Worm (Caenorhabditis elegans) whole organism, L4 larva: ENCODE data around the gene F27C8.3.

ENCODE experiments used
- ZK546.5 ChIP-seq, 2 experiments: sonication (generic microtip); optimal IDR thresholded peaks; 2 replicates each; lab custom pipeline; 2017; ENCODE audit warnings: missing biosample characterization in 2 of 2, missing genetic modification characterization in 2 of 2
- ceh-62 ChIP-seq: sonication (generic microtip); optimal IDR thresholded peaks from 2 replicates; lab custom pipeline; 2017; ENCODE audit warnings: missing biosample characterization, missing genetic modification characterization
- mdt-29 ChIP-seq: fragments of 200-800 bp; sonication (Bioruptor generic); IDR thresholded peaks from 2 replicates; pipeline ENCODE4 v1.3.6; 2022; ENCODE audit warnings: missing genetic modification reagents, missing genetic modification characterization, missing compliant biosample characterization
- nhr-102 ChIP-seq: sonication (generic microtip); optimal IDR thresholded peaks from 2 replicates; lab custom pipeline; 2016; ENCODE audit warnings: mild to moderate bottlenecking, missing genetic modification characterization, moderate library complexity, missing compliant biosample characterization
- snpc-1.2 ChIP-seq: fragments of 200-800 bp; sonication (Bioruptor generic); IDR thresholded peaks from 2 replicates; pipeline ENCODE4 v1.3.6; 2022; ENCODE audit warnings: missing genetic modification reagents, missing genetic modification characterization, missing compliant biosample characterization
- unc-62 ChIP-seq, 3 experiments: fragments of 150-350 bp in 1 of 3; sonication (generic microtip); optimal IDR thresholded peaks in 2 of 3; peaks in 1 of 3; 1 replicate in 1 of 3; 2 replicates in 2 of 3; lab custom pipeline; 2014 to 2017; ENCODE audit warnings: missing biosample characterization in 3 of 3, missing genetic modification characterization in 3 of 3, missing genetic modification reagents in 3 of 3, missing genotype in 1 of 3

DNA sequence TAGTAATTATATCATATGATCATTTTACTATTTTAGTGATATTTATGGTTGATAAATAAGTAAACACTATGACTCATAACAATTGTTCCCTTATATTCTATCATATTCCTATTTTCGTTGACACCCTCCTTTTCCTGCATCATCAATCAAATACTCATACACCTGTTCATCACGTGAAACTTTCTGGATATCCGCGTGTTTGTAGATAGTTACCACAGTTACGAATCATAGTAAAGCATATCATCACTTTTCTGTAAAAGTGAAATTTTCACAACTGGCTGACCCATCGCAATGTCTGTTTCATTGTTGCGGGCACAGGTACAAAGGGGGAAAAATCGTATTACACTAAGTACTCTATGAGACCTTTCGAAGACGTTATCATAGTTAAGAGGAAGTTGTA lies 38.2 kb upstream of the F27C8.3 start:
- TF ChIP-seq mdt-29 (GFP tag; lab: Robert Waterston, UW) (no peak), unc-62 (GFP tag; optimal IDR thresholded peaks at IDR 0.05 in 1 of 2; lab: Kevin White, UChicago) (no peak), unc-62 (tag; optimal IDR thresholded peaks at IDR 0.05; lab: Kevin White, UChicago) (no peak), snpc-1.2 (GFP tag; lab: Robert Waterston, UW) (no peak), nhr-102 (tag; lab: Kevin White, UChicago) (no peak), ZK546.5 (tag; optimal IDR thresholded peaks at IDR 0.05; lab: Kevin White, UChicago) (no peak), ceh-62 (tag; lab: Kevin White, UChicago) (no peak)
